Fruit fly (Drosophila melanogaster): Measurements from ENCODE around the gene CG8036.

The CG8036 gene

DNA sequence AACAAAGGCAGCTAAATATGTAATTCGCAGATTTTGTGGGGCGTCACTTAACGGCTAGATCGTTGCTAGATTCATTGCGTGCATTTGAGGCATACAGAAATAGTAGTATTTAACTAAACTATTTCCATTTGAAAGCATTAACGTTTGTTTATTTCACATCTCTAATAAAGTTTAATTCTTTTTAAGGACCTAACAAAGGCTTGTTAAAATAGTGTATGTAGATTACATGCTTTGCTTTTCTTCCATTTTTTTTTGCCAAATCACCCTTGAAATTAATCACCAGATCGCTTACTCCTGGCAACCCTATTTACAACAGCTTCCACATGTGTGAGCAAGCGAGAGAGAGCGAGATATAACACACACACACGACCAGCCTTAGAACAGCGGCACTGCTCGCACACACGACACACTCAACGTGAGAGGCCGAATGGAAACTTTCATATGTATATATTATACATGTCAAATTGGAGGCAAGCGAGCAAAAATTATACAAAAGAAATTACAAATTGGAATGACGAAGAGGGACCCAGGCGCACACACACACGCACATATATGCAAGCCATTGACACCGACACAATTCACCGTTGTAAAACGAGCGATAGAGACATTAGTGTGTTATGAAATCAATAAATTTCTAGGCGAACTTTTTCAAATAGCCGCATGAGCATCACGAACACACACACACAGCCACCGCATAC, 8.3 kb upstream of the CG8036 start (continued):
- no peak for TF ChIP-seq gfzf (GFP tag; optimal IDR thresholded peaks at IDR 0.05)
- TF ChIP-seq GATAe (GFP tag; conservative IDR thresholded peaks at IDR 0.05): no peak
- TF ChIP-seq CG12236 (GFP tag; optimal IDR thresholded peaks at IDR 0.05): no peak
- peak; percentile 58; the same call in 1 of the 2 replicates for TF ChIP-seq CG31441 (GFP tag; IDR thresholded peaks at IDR 0.05)
- peak; percentile 72 for TF ChIP-seq CG15269 (tag; optimal IDR thresholded peaks at IDR 0.05)
- TF ChIP-seq CHES-1-like (GFP tag; optimal IDR thresholded peaks at IDR 0.05): peak; percentile 61
- peak; percentile 52 for TF ChIP-seq cwo (GFP tag; optimal IDR thresholded peaks at IDR 0.05)
- TF ChIP-seq CG10321 (GFP tag; IDR thresholded peaks at IDR 0.05): peak; percentile 85
- TF ChIP-seq CG4404 (GFP tag; IDR thresholded peaks at IDR 0.05): no peak
- no peak for TF ChIP-seq CG7271 (tag; optimal IDR thresholded peaks at IDR 0.05)
- peak; percentile 37 for TF ChIP-seq CG3838 (GFP tag; optimal IDR thresholded peaks at IDR 0.05)
- TF ChIP-seq CG9876 (GFP tag; optimal IDR thresholded peaks at IDR 0.05): no peak
- TF ChIP-seq CG17385 (GFP tag; optimal IDR thresholded peaks at IDR 0.05): peak; percentile 65
- TF ChIP-seq vnd (GFP tag; IDR thresholded peaks at IDR 0.05; ENCODE audit: partially characterized antibody): no peak
- TF ChIP-seq stwl (tag; optimal IDR thresholded peaks at IDR 0.05): peak; percentile 34
- TF ChIP-seq CG3065 (GFP tag; optimal IDR thresholded peaks at IDR 0.05): no peak
- no peak for TF ChIP-seq CG12071 (GFP tag; optimal IDR thresholded peaks at IDR 0.05)
- no peak for TF ChIP-seq CG34224 (GFP tag; IDR thresholded peaks at IDR 0.05; ENCODE audit: partially characterized antibody)
- no peak for TF ChIP-seq CG6272 (GFP tag; IDR thresholded peaks at IDR 0.05)
- peak; percentile 31; the same call in 1 of the 2 replicates for TF ChIP-seq Scr (GFP tag; IDR thresholded peaks at IDR 0.05; ENCODE audit: partially characterized antibody)
- peak; percentile 74 for TF ChIP-seq CG2120 (GFP tag; optimal IDR thresholded peaks at IDR 0.05)
- TF ChIP-seq hb (GFP tag; IDR thresholded peaks at IDR 0.05; ENCODE audit: partially characterized antibody): no peak
- TF ChIP-seq Abd-B (GFP tag; optimal IDR thresholded peaks at IDR 0.05): peak; percentile 27
- TF ChIP-seq otp (GFP tag; IDR thresholded peaks at IDR 0.05): peak; percentile 37; the same call in 1 of the 3 replicates
- TF ChIP-seq NC2α (GFP tag; optimal IDR thresholded peaks at IDR 0.05): no peak
- peak; percentile 5 for TF ChIP-seq luna (GFP tag; optimal IDR thresholded peaks at IDR 0.05)
- no peak for TF ChIP-seq CG16863 (GFP tag; optimal IDR thresholded peaks at IDR 0.05)
- TF ChIP-seq cg (GFP tag; optimal IDR thresholded peaks at IDR 0.05): peak; percentile 96
- no peak for TF ChIP-seq Mrtf (GFP tag; IDR thresholded peaks at IDR 0.05)
- TF ChIP-seq bsh (GFP tag; optimal IDR thresholded peaks at IDR 0.05): peak in 1 of 2 experiments; percentile 61
- peak; percentile 71 for TF ChIP-seq gem (tag; optimal IDR thresholded peaks at IDR 0.05)
- TF ChIP-seq scrt (GFP tag; optimal IDR thresholded peaks at IDR 0.05): peak; percentile 41
- TF ChIP-seq fru (optimal IDR thresholded peaks at IDR 0.05): no peak
- TF ChIP-seq CG16815 (GFP tag; optimal IDR thresholded peaks at IDR 0.05): no peak
- peak; percentile 59 for TF ChIP-seq CG7556 (GFP tag; optimal IDR thresholded peaks at IDR 0.05)
- peak; percentile 71 for TF ChIP-seq CG32532 (GFP tag; IDR thresholded peaks at IDR 0.05)
- no peak for TF ChIP-seq Hr39 (optimal IDR thresholded peaks at IDR 0.05)
- TF ChIP-seq gro (GFP tag; optimal IDR thresholded peaks at IDR 0.05): peak; percentile 35
- TF ChIP-seq CG8388 (GFP tag; optimal IDR thresholded peaks at IDR 0.05): peak; percentile 31
- TF ChIP-seq CG18011 (GFP tag; optimal IDR thresholded peaks at IDR 0.05): no peak
- no peak for TF ChIP-seq sim (GFP tag; IDR thresholded peaks at IDR 0.05)
- peak; percentile 52 for TF ChIP-seq CG15011 (GFP tag; optimal IDR thresholded peaks at IDR 0.05)
- TF ChIP-seq hbn (GFP tag; IDR thresholded peaks at IDR 0.05; ENCODE audit: partially characterized antibody): no peak
- peak; percentile 40 for TF ChIP-seq sisA (GFP tag; IDR thresholded peaks at IDR 0.05)
- peak; percentile 20; the same call in 1 of the 2 replicates for TF ChIP-seq Rx (GFP tag; IDR thresholded peaks at IDR 0.05)
- peak; percentile 29 for TF ChIP-seq fd64A (GFP tag; optimal IDR thresholded peaks at IDR 0.05)
- TF ChIP-seq Ssrp (tag; optimal IDR thresholded peaks at IDR 0.05): peak; percentile 36
- peak; percentile 58; the same call in 2 of the 3 replicates for TF ChIP-seq CG11695 (GFP tag; IDR thresholded peaks at IDR 0.05)
- peak; percentile 43 for TF ChIP-seq pfk (GFP tag; optimal IDR thresholded peaks at IDR 0.05)

Data from whole organism, embryonic.